Worm (Caenorhabditis elegans) whole organism, midembryonic: ENCODE measurements around the gene snu-23.

Source experiments
- T22C8.4 ChIP-seq: fragments of 200-800 bp; sonication (Bioruptor generic); IDR thresholded peaks from 2 replicates; pipeline ENCODE4 v1.3.6; 2022; ENCODE audit warnings: missing genetic modification characterization, missing compliant biosample characterization
- cog-1 ChIP-seq: sonication (generic microtip); optimal IDR thresholded peaks from 2 replicates; lab custom pipeline; 2016; ENCODE audit warnings: missing genetic modification characterization, missing compliant biosample characterization
- flt-1 ChIP-seq: fragments of 200-800 bp; sonication (Bioruptor generic); IDR thresholded peaks from 2 replicates; pipeline ENCODE4 v1.3.6; 2022; ENCODE audit warnings: missing genetic modification characterization, missing compliant biosample characterization
- klf-2 ChIP-seq: fragments of 200-800 bp; sonication (Bioruptor generic); conservative IDR thresholded peaks from 2 replicates; pipeline ENCODE4 v1.3.6; 2022; ENCODE audit warnings: missing genetic modification reagents, missing genetic modification characterization, missing compliant biosample characterization
- med-1 ChIP-seq: sonication (generic microtip); optimal IDR thresholded peaks from 2 replicates; lab custom pipeline; 2017; ENCODE audit warnings: missing genetic modification characterization, mild to moderate bottlenecking, missing compliant biosample characterization, antibody characterized with exemption, missing genetic modification reagents; ENCODE audit not compliant: insufficient read depth
- ref-1 ChIP-seq: fragments of 200-800 bp; sonication (Bioruptor generic); conservative IDR thresholded peaks from 2 replicates; pipeline ENCODE4 v1.3.6; 2022; ENCODE audit warnings: missing genetic modification reagents, missing genetic modification characterization, missing compliant biosample characterization
- tab-1 ChIP-seq: fragments of 200-800 bp; sonication (Bioruptor generic); IDR thresholded peaks from 2 replicates; pipeline ENCODE4 v1.3.6; 2022; ENCODE audit warnings: missing genetic modification characterization, missing compliant biosample characterization
- ztf-29 ChIP-seq: fragments of 200-800 bp; sonication (Bioruptor generic); IDR thresholded peaks from 2 replicates; pipeline ENCODE4 v1.3.6; 2022; ENCODE audit warnings: missing genetic modification reagents, missing genetic modification characterization, missing compliant biosample characterization

ce11 chrIII:7723412-7724068, 46.4 kb downstream of the snu-23 start:
- no peak for TF ChIP-seq flt-1 (GFP tag; lab: Robert Waterston, UW)
- TF ChIP-seq ref-1 (GFP tag; lab: Robert Waterston, UW), result no peak
- no peak for TF ChIP-seq klf-2
- no peak for TF ChIP-seq tab-1 (GFP tag; lab: Robert Waterston, UW)
- TF ChIP-seq med-1 (GFP tag; lab: Kevin White, UChicago), result no peak
- no peak for TF ChIP-seq cog-1 (tag; lab: Kevin White, UChicago)
- no peak for TF ChIP-seq T22C8.4 (GFP tag; lab: Robert Waterston, UW)
- no peak for TF ChIP-seq ztf-29
